Worm (Caenorhabditis elegans) whole organism, L4 larva: ENCODE results near the gene F13A2.2.

Experiments used
- F10B5.3 ChIP-seq: sonication (generic microtip); optimal IDR thresholded peaks from 2 replicates; lab custom pipeline; 2016; ENCODE audit warnings: mild to moderate bottlenecking, missing genetic modification characterization, missing compliant biosample characterization
- F26F4.8 ChIP-seq: fragments of 200-800 bp; sonication (Bioruptor generic); conservative IDR thresholded peaks from 2 replicates; pipeline ENCODE4 v1.3.6; 2022; ENCODE audit warnings: missing genetic modification characterization, missing compliant biosample characterization
- F37D6.2 ChIP-seq: sonication (generic microtip); optimal IDR thresholded peaks from 2 replicates; lab custom pipeline; 2016; ENCODE audit warnings: mild to moderate bottlenecking, missing genetic modification characterization, missing compliant biosample characterization
- T20F7.1 ChIP-seq: fragments of 200-800 bp; sonication (Bioruptor generic); optimal IDR thresholded peaks from 2 replicates; lab custom pipeline; 2018; ENCODE audit warnings: mild to moderate bottlenecking, missing genetic modification characterization, missing compliant biosample characterization
- T26A8.4 ChIP-seq: fragments of 200-800 bp; sonication (Bioruptor generic); IDR thresholded peaks from 2 replicates; pipeline ENCODE4 v1.3.6; 2022; ENCODE audit warnings: missing genetic modification characterization, missing compliant biosample characterization
- ZK337.2 ChIP-seq: fragments of 200-800 bp; sonication (Bioruptor generic); IDR thresholded peaks from 2 replicates; pipeline ENCODE4 v1.3.6; 2022; ENCODE audit warnings: missing genetic modification reagents, missing genetic modification characterization, missing compliant biosample characterization
- aha-1 ChIP-seq: fragments of 150-350 bp; peaks from one replicate; lab custom pipeline; 2014; ENCODE audit warnings: missing biosample characterization, missing genetic modification characterization
- aly-2 ChIP-seq: sonication (generic microtip); optimal IDR thresholded peaks from 2 replicates; lab custom pipeline; 2018; ENCODE audit warnings: missing biosample characterization, missing genetic modification characterization
- arid-1 ChIP-seq: fragments of 200-800 bp; sonication (Bioruptor generic); conservative IDR thresholded peaks from 2 replicates; pipeline ENCODE4 v1.3.6; 2022; ENCODE audit warnings: missing genetic modification reagents, missing genetic modification characterization, missing compliant biosample characterization
- ceh-32 ChIP-seq: sonication (generic microtip); optimal IDR thresholded peaks from 2 replicates; lab custom pipeline; 2016; ENCODE audit warnings: mild to moderate bottlenecking, missing genetic modification characterization, missing compliant biosample characterization; ENCODE audit not compliant: poor library complexity
- ceh-82 ChIP-seq: sonication (generic microtip); optimal IDR thresholded peaks from 2 replicates; lab custom pipeline; 2017; ENCODE audit warnings: missing biosample characterization, missing genetic modification characterization
- ctbp-1 ChIP-seq: fragments of 200-800 bp; sonication (Bioruptor generic); IDR thresholded peaks from 2 replicates; pipeline ENCODE4 v1.3.6; 2022; ENCODE audit warnings: missing genetic modification reagents, missing genetic modification characterization, missing compliant biosample characterization
- daf-19 ChIP-seq: fragments of 200-800 bp; sonication (Bioruptor generic); conservative IDR thresholded peaks from 2 replicates; pipeline ENCODE4 v1.3.6; 2022; ENCODE audit warnings: missing genetic modification characterization, missing compliant biosample characterization
- daf-8 ChIP-seq: fragments of 200-800 bp; sonication (Bioruptor generic); IDR thresholded peaks from 2 replicates; pipeline ENCODE4 v1.3.6; 2022; ENCODE audit warnings: missing genetic modification characterization, missing compliant biosample characterization
- dmd-6 ChIP-seq: fragments of 200-800 bp; sonication (Bioruptor generic); IDR thresholded peaks from 2 replicates; pipeline ENCODE4 v1.3.6; 2022; ENCODE audit warnings: missing genetic modification reagents, missing genetic modification characterization, missing compliant biosample characterization
- dmd-8 ChIP-seq: fragments of 200-800 bp; sonication (Bioruptor generic); IDR thresholded peaks from 2 replicates; pipeline ENCODE4 v1.3.6; 2022; ENCODE audit warnings: missing genetic modification characterization, missing compliant biosample characterization
- dpl-1 ChIP-seq: fragments of 150-350 bp; optimal IDR thresholded peaks from 2 replicates; lab custom pipeline; 2014; ENCODE audit warnings: missing biosample characterization, missing genetic modification reagents, missing genetic modification characterization
- dve-1 ChIP-seq: sonication (generic microtip); optimal IDR thresholded peaks from 2 replicates; lab custom pipeline; 2017; ENCODE audit warnings: antibody characterized with exemption, mild to moderate bottlenecking, missing genetic modification characterization, missing compliant biosample characterization; ENCODE audit not compliant: insufficient read depth
- egl-43 ChIP-seq: fragments of 200-800 bp; sonication (Bioruptor generic); IDR thresholded peaks from 2 replicates; pipeline ENCODE4 v1.3.6; 2022; ENCODE audit warnings: missing genetic modification reagents, missing genetic modification characterization, missing compliant biosample characterization
- hif-1 ChIP-seq, 2 experiments: sonication (generic microtip); optimal IDR thresholded peaks; 2 replicates each; lab custom pipeline; 2016 to 2017; ENCODE audit warnings: missing compliant biosample characterization in 2 of 2, missing genetic modification characterization in 2 of 2, missing genetic modification reagents in 2 of 2, missing genotype in 2 of 2, mild to moderate bottlenecking in 1 of 2
- hlh-11 ChIP-seq: fragments of 200-800 bp; sonication (Bioruptor generic); optimal IDR thresholded peaks from 2 replicates; lab custom pipeline; 2018; ENCODE audit warnings: mild to moderate bottlenecking, missing genetic modification characterization, missing compliant biosample characterization
- lin-13 ChIP-seq: fragments of 150-350 bp; optimal IDR thresholded peaks from 2 replicates; lab custom pipeline; 2014; ENCODE audit warnings: missing biosample characterization, missing genetic modification reagents, missing genetic modification characterization
- lin-15B ChIP-seq: fragments of 150-350 bp; sonication (generic microtip); optimal IDR thresholded peaks from 3 replicates; lab custom pipeline; 2014; ENCODE audit warnings: missing biosample characterization, missing genetic modification characterization
- lir-3 ChIP-seq: sonication (generic microtip); optimal IDR thresholded peaks from 2 replicates; lab custom pipeline; 2016; ENCODE audit warnings: mild to moderate bottlenecking, missing genetic modification characterization, missing compliant biosample characterization
- mdl-1 ChIP-seq, 2 experiments: fragments of 150-350 bp in 1 of 2; sonication (generic microtip) in 1 of 2; optimal IDR thresholded peaks; 2 replicates each; lab custom pipeline; 2014 to 2017; ENCODE audit warnings: missing biosample characterization in 2 of 2, missing genetic modification characterization in 2 of 2
- mep-1 ChIP-seq: fragments of 150-350 bp; sonication (generic microtip); optimal IDR thresholded peaks from 3 replicates; lab custom pipeline; 2014; ENCODE audit warnings: missing biosample characterization, missing genetic modification characterization
- nhr-11 ChIP-seq: fragments of 150-350 bp; optimal IDR thresholded peaks from 2 replicates; lab custom pipeline; 2014; ENCODE audit warnings: missing biosample characterization, missing genetic modification characterization
- nhr-25 ChIP-seq: sonication (generic microtip); optimal IDR thresholded peaks from 2 replicates; lab custom pipeline; 2017; ENCODE audit warnings: missing genetic modification characterization, mild to moderate bottlenecking, missing compliant biosample characterization, antibody characterized with exemption, moderate library complexity, borderline replicate concordance; ENCODE audit not compliant: insufficient read depth
- nhr-42 ChIP-seq: fragments of 200-800 bp; sonication (Bioruptor generic); IDR thresholded peaks from 2 replicates; pipeline ENCODE4 v1.3.6; 2022; ENCODE audit warnings: missing genetic modification characterization, missing compliant biosample characterization
- nhr-48 ChIP-seq: sonication (generic microtip); optimal IDR thresholded peaks from 2 replicates; lab custom pipeline; 2016; ENCODE audit warnings: mild to moderate bottlenecking, missing genetic modification characterization, missing compliant biosample characterization
- set-16 ChIP-seq: fragments of 200-800 bp; sonication (Bioruptor generic); IDR thresholded peaks from 2 replicates; pipeline ENCODE4 v1.3.6; 2022; ENCODE audit warnings: missing genetic modification reagents, missing genetic modification characterization, missing compliant biosample characterization
- spr-1 ChIP-seq: sonication (generic microtip); optimal IDR thresholded peaks from 2 replicates; lab custom pipeline; 2016; ENCODE audit warnings: mild to moderate bottlenecking, missing genetic modification characterization, missing compliant biosample characterization
- unc-39 ChIP-seq: sonication (generic microtip); optimal IDR thresholded peaks from 2 replicates; lab custom pipeline; 2017; ENCODE audit warnings: missing biosample characterization, missing genetic modification characterization
- unc-62 ChIP-seq, 3 experiments: fragments of 150-350 bp in 1 of 3; sonication (generic microtip); optimal IDR thresholded peaks in 2 of 3; peaks in 1 of 3; 1 replicate in 1 of 3; 2 replicates in 2 of 3; lab custom pipeline; 2014 to 2017; ENCODE audit warnings: missing biosample characterization in 3 of 3, missing genetic modification characterization in 3 of 3, missing genetic modification reagents in 3 of 3, missing genotype in 1 of 3
- vab-7 ChIP-seq: fragments of 200-800 bp; sonication (Bioruptor generic); IDR thresholded peaks from 2 replicates; pipeline ENCODE4 v1.3.6; 2022; ENCODE audit warnings: missing genetic modification reagents, missing genetic modification characterization, missing compliant biosample characterization
- zip-11 ChIP-seq: fragments of 200-800 bp; sonication (Bioruptor generic); IDR thresholded peaks from 2 replicates; pipeline ENCODE4 v1.3.6; 2022; ENCODE audit warnings: missing genetic modification characterization, missing compliant biosample characterization
- ztf-7 ChIP-seq: fragments of 150-350 bp; optimal IDR thresholded peaks from 2 replicates; lab custom pipeline; 2014; ENCODE audit warnings: missing biosample characterization, missing genetic modification characterization

F13A2.2 gene

ce11 chrV:4419767-4420322 lies 35.5 kb upstream of the F13A2.2 start, which contains the start of the genes Y47D7A.7 and Y47D7A.2:
Gene Y47D7A.7, minus strand, starts transcription at chrV:4419867.
Gene Y47D7A.2, plus strand, starts transcription at chrV:4420272.
- TF ChIP-seq ZK337.2 (GFP tag; lab: Robert Waterston, UW) = no peak

- TF ChIP-seq hif-1 (tag; optimal IDR thresholded peaks at IDR 0.05; lab: Kevin White, UChicago) (no peak), dmd-8 (GFP tag; lab: Robert Waterston, UW) (no peak), ceh-32 (no peak), vab-7 (GFP tag; lab: Robert Waterston, UW) (no peak), arid-1 (GFP tag; lab: Robert Waterston, UW) (no peak), mep-1 (tag; lab: Kevin White, UChicago) (no peak), daf-8 (GFP tag; lab: Robert Waterston, UW) (no peak), F37D6.2 (tag; lab: Kevin White, UChicago) (no peak), lin-15B (tag; lab: Kevin White, UChicago) (no peak), dve-1 (no peak), dmd-6 (GFP tag; lab: Robert Waterston, UW) (no peak), nhr-25 (tag; lab: Kevin White, UChicago) (no peak), F26F4.8 (GFP tag; lab: Robert Waterston, UW) (no peak), ctbp-1 (no peak), spr-1 (no peak), T20F7.1 (GFP tag; lab: Kevin White, UChicago) (no peak), lir-3 (tag; lab: Kevin White, UChicago) (no peak)
Observed at ce11 chrV:4418116-4418515, 33.7 kb upstream of the F13A2.2 start, which contains the start of gene Y47D7A.6. Gene Y47D7A.6, minus strand, starts transcription at chrV:4418216.

DNA sequence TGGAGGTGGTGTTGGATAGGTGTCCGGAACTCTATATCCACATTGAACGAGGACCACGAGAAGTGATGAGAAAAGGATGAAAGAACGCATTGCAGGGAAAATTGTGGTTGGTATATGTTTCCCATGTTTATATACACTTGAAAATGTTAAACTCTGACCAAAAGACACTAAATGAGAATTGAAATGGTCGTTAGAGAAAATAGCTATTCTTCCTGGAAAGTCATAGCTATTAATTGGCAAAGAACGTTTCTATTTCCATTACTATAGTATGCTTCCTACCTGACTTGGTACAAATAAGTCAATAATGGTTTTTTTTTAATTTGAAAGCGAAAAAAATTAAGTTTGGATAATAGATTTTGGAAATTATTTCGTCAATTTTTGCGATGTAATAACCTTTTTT lies 32.3 kb upstream of the F13A2.2 start, which contains the start of gene Y47D7A.18:
Gene Y47D7A.18 (minus strand): TSS at position 101 of the 400 bp plus-strand sequence.
- TF ChIP-seq unc-62 (GFP tag; optimal IDR thresholded peaks at IDR 0.05 in 1 of 2; lab: Kevin White, UChicago) (peak in 1 of 2 experiments; percentile 31), unc-62 (tag; optimal IDR thresholded peaks at IDR 0.05; lab: Kevin White, UChicago) (no peak), nhr-42 (GFP tag; lab: Robert Waterston, UW) (no peak)

DNA sequence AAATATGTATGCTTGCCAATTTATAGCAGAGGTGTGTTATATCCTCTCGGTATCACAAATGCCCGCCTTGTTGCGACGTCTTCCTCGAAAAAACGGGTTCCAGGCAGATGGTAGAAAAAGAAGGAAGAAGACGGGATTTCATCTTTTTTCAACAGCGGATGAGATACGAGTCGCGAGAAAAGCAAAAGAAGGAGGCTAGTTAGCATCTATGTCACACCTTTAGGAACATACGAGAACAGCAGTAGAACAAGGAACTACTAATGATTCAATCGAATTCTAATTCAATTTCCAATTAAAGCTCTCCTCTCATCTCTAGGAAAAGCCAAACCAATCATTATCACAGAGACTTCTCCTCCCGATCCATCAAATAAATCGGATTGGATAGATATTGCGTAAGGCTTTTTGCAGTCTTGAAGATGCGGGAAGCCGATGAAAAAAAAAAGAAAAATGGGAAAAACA lies 30.3 kb upstream of the F13A2.2 start, which contains the start of gene grl-5:
Gene grl-5 (minus strand): TSS at position 51 of the 459 bp plus-strand sequence.
- peak; percentile 41 for TF ChIP-seq hlh-11 (tag; lab: Kevin White, UChicago)
- peak in 1 of 2 experiments; percentile 84 for TF ChIP-seq unc-62 (GFP tag; optimal IDR thresholded peaks at IDR 0.05 in 1 of 2; lab: Kevin White, UChicago)
- no peak for TF ChIP-seq unc-62 (tag; optimal IDR thresholded peaks at IDR 0.05; lab: Kevin White, UChicago)
- TF ChIP-seq nhr-11 (tag; lab: Kevin White, UChicago) = no peak
- TF ChIP-seq dpl-1 (GFP tag; lab: Kevin White, UChicago) = no peak
- peak; percentile 94 for TF ChIP-seq aha-1 (tag; lab: Kevin White, UChicago)

- TF ChIP-seq egl-43 (no peak), set-16 (GFP tag; lab: Robert Waterston, UW) (no peak), ztf-7 (tag; lab: Kevin White, UChicago) (no peak), mdl-1 (tag; optimal IDR thresholded peaks at IDR 0.05; lab: Kevin White, UChicago) (no peak), mep-1 (tag; lab: Kevin White, UChicago) (no peak), ctbp-1 (no peak), zip-11 (GFP tag; lab: Robert Waterston, UW) (no peak), ceh-82 (tag; lab: Kevin White, UChicago) (no peak), F10B5.3 (tag; lab: Kevin White, UChicago) (no peak), aly-2 (tag; lab: Kevin White, UChicago) (no peak), lin-13 (no peak), daf-19 (GFP tag; lab: Robert Waterston, UW) (no peak), T26A8.4 (GFP tag; lab: Robert Waterston, UW) (no peak), unc-39 (tag; lab: Kevin White, UChicago) (no peak), nhr-48 (tag; lab: Kevin White, UChicago) (no peak), daf-8 (GFP tag; lab: Robert Waterston, UW) (no peak)
Observed at ce11 chrV:4411714-4412113, 27.3 kb upstream of the F13A2.2 start, which contains the start of gene Y47D7A.17. Gene Y47D7A.17, minus strand, starts transcription at chrV:4411814.
